Worm (Caenorhabditis elegans): ENCODE measurements around the gene F59E12.8.

Gene F59E12.8

ce11 chrII:5652334-5652733, 15.6 kb upstream of the F59E12.8 start, which contains the start of gene bli-2:
Gene bli-2, minus strand, starts transcription at chrII:5652434.
- TF ChIP-seq ham-2 (GFP tag; optimal IDR thresholded peaks at IDR 0.05) (no peak), unc-120 (tag; optimal IDR thresholded peaks at IDR 0.05; ENCODE audit: poor library complexity, severe bottlenecking) (no peak), ztf-11 (tag; optimal IDR thresholded peaks at IDR 0.05) (no peak), ceh-39 (tag; optimal IDR thresholded peaks at IDR 0.05) (no peak), nhr-12 (tag; optimal IDR thresholded peaks at IDR 0.05) (no peak), unc-62 (GFP tag; optimal IDR thresholded peaks at IDR 0.05) (no peak)

- TF ChIP-seq nhr-237 (tag; optimal IDR thresholded peaks at IDR 0.05) (no peak), mab-5 (tag; optimal IDR thresholded peaks at IDR 0.05) (no peak)
Measured at ce11 chrII:5651426-5651825, 14.7 kb upstream of the F59E12.8 start.

- TF ChIP-seq nhr-237 (tag; optimal IDR thresholded peaks at IDR 0.05) (peak; percentile 40), sptf-1 (tag; optimal IDR thresholded peaks at IDR 0.05) (peak; percentile 32), snpc-4 (tag; optimal IDR thresholded peaks at IDR 0.05) (no peak), bed-3 (GFP tag; optimal IDR thresholded peaks at IDR 0.05) (no peak), mab-5 (tag; optimal IDR thresholded peaks at IDR 0.05) (no peak), ceh-83 (GFP tag; optimal IDR thresholded peaks at IDR 0.05) (no peak), lsy-2 (tag; optimal IDR thresholded peaks at IDR 0.05) (peak; percentile 80), nhr-12 (tag; optimal IDR thresholded peaks at IDR 0.05) (no peak), sem-2 (GFP tag; optimal IDR thresholded peaks at IDR 0.05) (no peak), lin-32 (GFP tag; optimal IDR thresholded peaks at IDR 0.05) (no peak), nhr-76 (tag; optimal IDR thresholded peaks at IDR 0.05) (no peak), ces-1 (GFP tag; optimal IDR thresholded peaks at IDR 0.05) (no peak), flh-1 (GFP tag; optimal IDR thresholded peaks at IDR 0.05) (no peak), zip-8 (tag; optimal IDR thresholded peaks at IDR 0.05) (no peak), elt-3 (tag; optimal IDR thresholded peaks at IDR 0.05) (no peak), ham-2 (GFP tag; optimal IDR thresholded peaks at IDR 0.05) (no peak), nhr-28 (tag; optimal IDR thresholded peaks at IDR 0.05) (no peak), mls-2 (tag; optimal IDR thresholded peaks at IDR 0.05) (no peak), unc-39 (tag; optimal IDR thresholded peaks at IDR 0.05) (no peak), lin-13 (tag; optimal IDR thresholded peaks at IDR 0.05) (peak; percentile 6), unc-62 (GFP tag; optimal IDR thresholded peaks at IDR 0.05) (peak; percentile 1), tbx-8 (GFP tag; optimal IDR thresholded peaks at IDR 0.05) (no peak), ceh-43 (GFP tag; optimal IDR thresholded peaks at IDR 0.05) (no peak), nhr-2 (tag; optimal IDR thresholded peaks at IDR 0.05) (peak; percentile 23), ceh-39 (tag; optimal IDR thresholded peaks at IDR 0.05) (peak; percentile 96), elt-1 (tag; optimal IDR thresholded peaks at IDR 0.05; ENCODE audit: borderline replicate concordance, insufficient read depth) (no peak), ztf-11 (tag; optimal IDR thresholded peaks at IDR 0.05) (no peak), M03D4.4 (tag; optimal IDR thresholded peaks at IDR 0.05) (no peak), pha-4 (tag; optimal IDR thresholded peaks at IDR 0.05) (peak; percentile 28), cnd-1 (tag; optimal IDR thresholded peaks at IDR 0.05) (no peak), unc-120 (tag; optimal IDR thresholded peaks at IDR 0.05; ENCODE audit: poor library complexity, severe bottlenecking) (no peak), hlh-1 (tag; optimal IDR thresholded peaks at IDR 0.05) (peak; percentile 76), mep-1 (tag; optimal IDR thresholded peaks at IDR 0.05) (peak; percentile 88), blmp-1 (tag; optimal IDR thresholded peaks at IDR 0.05) (no peak), drap-1 (GFP tag; optimal IDR thresholded peaks at IDR 0.05) (no peak)
Measured at ce11 chrII:5649236-5650004, 12.7 kb upstream of the F59E12.8 start, which contains the start of the genes sam-4, F59E12.17 and zyg-1. Gene sam-4, minus strand, starts transcription at chrII:5649286. Gene F59E12.17, minus strand, starts transcription at chrII:5649470. Gene zyg-1, plus strand, starts transcription at chrII:5649748.

ce11 chrII:5648272-5648671, 11.5 kb upstream of the F59E12.8 start, which contains the start of gene ddl-1:
Gene ddl-1, minus strand, starts transcription at chrII:5648372.
- TF ChIP-seq hlh-1 (tag; optimal IDR thresholded peaks at IDR 0.05) (no peak), ham-2 (GFP tag; optimal IDR thresholded peaks at IDR 0.05) (no peak), sptf-1 (tag; optimal IDR thresholded peaks at IDR 0.05) (no peak), cnd-1 (tag; optimal IDR thresholded peaks at IDR 0.05) (no peak), mls-2 (tag; optimal IDR thresholded peaks at IDR 0.05) (no peak), flh-1 (GFP tag; optimal IDR thresholded peaks at IDR 0.05) (no peak), mab-5 (tag; optimal IDR thresholded peaks at IDR 0.05) (no peak), unc-120 (tag; optimal IDR thresholded peaks at IDR 0.05; ENCODE audit: poor library complexity, severe bottlenecking) (no peak), ceh-39 (tag; optimal IDR thresholded peaks at IDR 0.05) (no peak), pha-4 (tag; optimal IDR thresholded peaks at IDR 0.05) (no peak), M03D4.4 (tag; optimal IDR thresholded peaks at IDR 0.05) (no peak), unc-62 (GFP tag; optimal IDR thresholded peaks at IDR 0.05) (no peak), unc-39 (tag; optimal IDR thresholded peaks at IDR 0.05) (no peak), lsy-2 (tag; optimal IDR thresholded peaks at IDR 0.05) (no peak), ceh-43 (GFP tag; optimal IDR thresholded peaks at IDR 0.05) (no peak), sem-2 (GFP tag; optimal IDR thresholded peaks at IDR 0.05) (no peak), elt-3 (tag; optimal IDR thresholded peaks at IDR 0.05) (no peak), tbx-8 (GFP tag; optimal IDR thresholded peaks at IDR 0.05) (no peak), ceh-83 (GFP tag; optimal IDR thresholded peaks at IDR 0.05) (no peak)

All from whole organism, mixed stage, embryonic.